Worm (Caenorhabditis elegans): ENCODE measurements around the gene F40G12.10.
"Not testable (repeated sequence)": the region's sequence is repeated elsewhere in the genome, so short reads cannot be mapped to it uniquely, and the experiment has no call there.

- not testable (repeated sequence) for TF ChIP-seq klf-2 (GFP tag; conservative IDR thresholded peaks at IDR 0.05); flt-1 (GFP tag; IDR thresholded peaks at IDR 0.05); ztf-29 (GFP tag; IDR thresholded peaks at IDR 0.05); med-1 (GFP tag; optimal IDR thresholded peaks at IDR 0.05; ENCODE audit: insufficient read depth); ztf-23 (GFP tag; IDR thresholded peaks at IDR 0.05); tab-1 (GFP tag; IDR thresholded peaks at IDR 0.05); ref-1 (GFP tag; conservative IDR thresholded peaks at IDR 0.05); T22C8.4 (GFP tag; IDR thresholded peaks at IDR 0.05)
These were observed 26.3 kb downstream of the F40G12.10 start, which contains the start of gene F14D7.14 for ce11 chrV:14309632-14310031.

All from whole organism, midembryonic.